1 fruit fly cellular context compared by ENCODE assay signal in genomic region chrX:6624006-6624745, dm6.
TF ChIP-seq lines count a peak whose summit lies in the region.

No protein-coding gene starts in this region.

TF ChIP-seq in whole organism, embryonic, 481 proteins besides CTCF, POLR2A, EP300 and RAD21 (continued from another document and continues in another):
- TF ChIP-seq CG10267 (tag; optimal IDR thresholded peaks at IDR 0.05; lab: Kevin White, UChicago) = peak; percentile 29
- TF ChIP-seq HLH3B (GFP tag; IDR thresholded peaks at IDR 0.05; lab: Robert Waterston, UW) = peak; percentile 33; the same call in 1 of the 2 replicates
- no peak for TF ChIP-seq ttk (GFP tag; IDR thresholded peaks at IDR 0.05; lab: Robert Waterston, UW)
- TF ChIP-seq Ets65A (GFP tag; lab: Kevin White, UChicago) = peak; percentile 37
- TF ChIP-seq CoRest (tag; optimal IDR thresholded peaks at IDR 0.05; lab: Kevin White, UChicago) = peak; percentile 20
- no peak for TF ChIP-seq dati (GFP tag; IDR thresholded peaks at IDR 0.05; lab: Robert Waterston, UW)
- peak; percentile 47 for TF ChIP-seq phol (tag; optimal IDR thresholded peaks at IDR 0.05; lab: Kevin White, UChicago)
- peak; percentile 42 for TF ChIP-seq slbo (GFP tag; IDR thresholded peaks at IDR 0.05; lab: Robert Waterston, UW)
- TF ChIP-seq Opbp (GFP tag; IDR thresholded peaks at IDR 0.05; lab: Robert Waterston, UW; ENCODE audit: partially characterized antibody) = no peak
- TF ChIP-seq CG5953 (GFP tag; IDR thresholded peaks at IDR 0.05; lab: Robert Waterston, UW) = no peak
- TF ChIP-seq CG1792 (GFP tag; optimal IDR thresholded peaks at IDR 0.05; lab: Kevin White, UChicago) = no peak
- TF ChIP-seq sc (optimal IDR thresholded peaks at IDR 0.05; lab: Kevin White, UChicago) = no peak
- peak; percentile 5 for TF ChIP-seq sc (GFP tag; optimal IDR thresholded peaks at IDR 0.05; lab: Kevin White, UChicago)
- TF ChIP-seq CG32532 (GFP tag; IDR thresholded peaks at IDR 0.05; lab: Robert Waterston, UW) = peak; percentile 39; the same call in 1 of the 2 replicates
- TF ChIP-seq Drgx (GFP tag; IDR thresholded peaks at IDR 0.05; lab: Robert Waterston, UW) = peak; percentile 46; the same call in 1 of the 2 replicates
- TF ChIP-seq CG14710 (tag; optimal IDR thresholded peaks at IDR 0.05; lab: Kevin White, UChicago) = peak; percentile 45
- peak; percentile 30 for TF ChIP-seq CG8388 (GFP tag; optimal IDR thresholded peaks at IDR 0.05; lab: Kevin White, UChicago)
- TF ChIP-seq row (GFP tag; IDR thresholded peaks at IDR 0.05; lab: Robert Waterston, UW) = peak; percentile 62
- TF ChIP-seq CG12104 (GFP tag; optimal IDR thresholded peaks at IDR 0.05; lab: Kevin White, UChicago) = no peak
- TF ChIP-seq E2f2 (GFP tag; IDR thresholded peaks at IDR 0.05; lab: Robert Waterston, UW) = no peak
- 0 out of 2 replicates have a peak, but pooled peaks have one; percentile 7 for TF ChIP-seq CG8765 (GFP tag; IDR thresholded peaks at IDR 0.05; lab: Robert Waterston, UW)
- TF ChIP-seq lmd (GFP tag; IDR thresholded peaks at IDR 0.05; lab: Robert Waterston, UW) = peak; percentile 34; the same call in 1 of the 2 replicates
- TF ChIP-seq Gug (GFP tag; IDR thresholded peaks at IDR 0.05; lab: Robert Waterston, UW) = peak; percentile 32; the same call in 1 of the 4 replicates
- TF ChIP-seq lbe (GFP tag; optimal IDR thresholded peaks at IDR 0.05; lab: Kevin White, UChicago) = peak; percentile 57
- TF ChIP-seq klu (GFP tag; IDR thresholded peaks at IDR 0.05; lab: Robert Waterston, UW) = no peak
- TF ChIP-seq B-H1 (GFP tag; IDR thresholded peaks at IDR 0.05; lab: Robert Waterston, UW) = no peak
- TF ChIP-seq CG6254 (GFP tag; optimal IDR thresholded peaks at IDR 0.05; lab: Kevin White, UChicago) = peak; percentile 2
- TF ChIP-seq corto (GFP tag; optimal IDR thresholded peaks at IDR 0.05; lab: Kevin White, UChicago) = peak; percentile 67
- TF ChIP-seq CG2875 (GFP tag; optimal IDR thresholded peaks at IDR 0.05; lab: Kevin White, UChicago) = no peak
- no peak for TF ChIP-seq onecut (GFP tag; IDR thresholded peaks at IDR 0.05; lab: Robert Waterston, UW)
- TF ChIP-seq CG1233 (GFP tag; optimal IDR thresholded peaks at IDR 0.05; lab: Kevin White, UChicago) = no peak
- TF ChIP-seq Ets97D (GFP tag; optimal IDR thresholded peaks at IDR 0.05; lab: Kevin White, UChicago) = no peak
- TF ChIP-seq CG18476 (GFP tag; optimal IDR thresholded peaks at IDR 0.05; lab: Kevin White, UChicago) = no peak
- peak; percentile 33; the same call in 1 of the 2 replicates for TF ChIP-seq CG31441 (GFP tag; IDR thresholded peaks at IDR 0.05; lab: Robert Waterston, UW)
- 0 out of 3 replicates have a peak, but pooled peaks have one; percentile 47 for TF ChIP-seq ci (GFP tag; IDR thresholded peaks at IDR 0.05; lab: Robert Waterston, UW)
- peak; percentile 31 for TF ChIP-seq PHDP (tag; optimal IDR thresholded peaks at IDR 0.05; lab: Kevin White, UChicago)
- TF ChIP-seq ham (GFP tag; IDR thresholded peaks at IDR 0.05; lab: Robert Waterston, UW) = no peak
- peak in 1 of 2 experiments; percentile 19 for TF ChIP-seq Trl (optimal IDR thresholded peaks at IDR 0.05; lab: Kevin White, UChicago)
- TF ChIP-seq Trl (GFP tag; optimal IDR thresholded peaks at IDR 0.05; lab: Kevin White, UChicago) = no peak
- TF ChIP-seq CG15601 (tag; optimal IDR thresholded peaks at IDR 0.05; lab: Kevin White, UChicago) = peak; percentile 30
- no peak for TF ChIP-seq CG12744 (GFP tag; optimal IDR thresholded peaks at IDR 0.05; lab: Kevin White, UChicago)
- peak; percentile 27 for TF ChIP-seq CG13424 (tag; optimal IDR thresholded peaks at IDR 0.05; lab: Kevin White, UChicago)
- no peak for TF ChIP-seq Mrtf (GFP tag; IDR thresholded peaks at IDR 0.05; lab: Robert Waterston, UW)
- peak; percentile 34; the same call in 1 of the 2 replicates for TF ChIP-seq esg (GFP tag; conservative IDR thresholded peaks at IDR 0.05; lab: Robert Waterston, UW)
- peak; percentile 27; the same call in 1 of the 2 replicates for TF ChIP-seq CG4404 (GFP tag; IDR thresholded peaks at IDR 0.05; lab: Robert Waterston, UW)
- no peak for TF ChIP-seq Hr39 (optimal IDR thresholded peaks at IDR 0.05; lab: Kevin White, UChicago)
- 0 out of 2 replicates have a peak, but pooled peaks have one; percentile 23 for TF ChIP-seq Rx (GFP tag; IDR thresholded peaks at IDR 0.05; lab: Robert Waterston, UW)
- no peak for TF ChIP-seq CG32772 (GFP tag; IDR thresholded peaks at IDR 0.05; lab: Robert Waterston, UW)
- TF ChIP-seq CG14667 (GFP tag; IDR thresholded peaks at IDR 0.05; lab: Robert Waterston, UW) = no peak
- no peak for TF ChIP-seq odd (GFP tag; optimal IDR thresholded peaks at IDR 0.05; lab: Kevin White, UChicago)
- peak; percentile 60 for TF ChIP-seq dmrt11E (tag; optimal IDR thresholded peaks at IDR 0.05; lab: Kevin White, UChicago)
- TF ChIP-seq Taf1 (GFP tag; IDR thresholded peaks at IDR 0.05; lab: Robert Waterston, UW) = no peak
- no peak for TF ChIP-seq psq (GFP tag; optimal IDR thresholded peaks at IDR 0.05; lab: Kevin White, UChicago)
- no peak for TF ChIP-seq inv (GFP tag; IDR thresholded peaks at IDR 0.05; lab: Robert Waterston, UW; ENCODE audit: partially characterized antibody)
- peak; percentile 47; the same call in 1 of the 2 replicates for TF ChIP-seq peb (GFP tag; IDR thresholded peaks at IDR 0.05; lab: Robert Waterston, UW)
- TF ChIP-seq CG14441 (GFP tag; IDR thresholded peaks at IDR 0.05; lab: Robert Waterston, UW) = no peak
- no peak for TF ChIP-seq CG2120 (GFP tag; optimal IDR thresholded peaks at IDR 0.05; lab: Kevin White, UChicago)
- TF ChIP-seq tll (GFP tag; optimal IDR thresholded peaks at IDR 0.05; lab: Kevin White, UChicago) = no peak
- TF ChIP-seq Chrac-16 (GFP tag; optimal IDR thresholded peaks at IDR 0.05; lab: Kevin White, UChicago) = peak; percentile 31
- TF ChIP-seq CG8924 (tag; optimal IDR thresholded peaks at IDR 0.05; lab: Kevin White, UChicago) = peak; percentile 4
- peak; percentile 40; the same call in 2 of the 3 replicates for TF ChIP-seq croc (GFP tag; conservative IDR thresholded peaks at IDR 0.05; lab: Robert Waterston, UW)
- no peak for TF ChIP-seq Antp (GFP tag; optimal IDR thresholded peaks at IDR 0.05; lab: Kevin White, UChicago)
- no peak for TF ChIP-seq ac (GFP tag; optimal IDR thresholded peaks at IDR 0.05; lab: Kevin White, UChicago)
- TF ChIP-seq sens (GFP tag; lab: Kevin White, UChicago) = peak; percentile 71
- 0 out of 2 replicates have a peak, but pooled peaks have one; percentile 38 for TF ChIP-seq CG9932 (GFP tag; IDR thresholded peaks at IDR 0.05; lab: Robert Waterston, UW)
- no peak for TF ChIP-seq Dref (GFP tag; IDR thresholded peaks at IDR 0.05; lab: Robert Waterston, UW)
- no peak for TF ChIP-seq lab (GFP tag; optimal IDR thresholded peaks at IDR 0.05; lab: Kevin White, UChicago)
- no peak for TF ChIP-seq unc-4 (GFP tag; IDR thresholded peaks at IDR 0.05; lab: Robert Waterston, UW; ENCODE audit: partially characterized antibody)
- TF ChIP-seq grau (tag; optimal IDR thresholded peaks at IDR 0.05; lab: Kevin White, UChicago) = peak; percentile 87
- TF ChIP-seq CG6689 (GFP tag; IDR thresholded peaks at IDR 0.05; lab: Robert Waterston, UW) = peak; percentile 51
- peak; percentile 55; the same call in 1 of the 2 replicates for TF ChIP-seq vvl (GFP tag; IDR thresholded peaks at IDR 0.05; lab: Robert Waterston, UW)
- TF ChIP-seq dysf (GFP tag; IDR thresholded peaks at IDR 0.05; lab: Robert Waterston, UW) = 0 out of 3 replicates have a peak, but pooled peaks have one; percentile 51
- TF ChIP-seq bowl (GFP tag; IDR thresholded peaks at IDR 0.05; lab: Robert Waterston, UW) = no peak
- TF ChIP-seq chm (GFP tag; IDR thresholded peaks at IDR 0.05; lab: Robert Waterston, UW) = no peak
- no peak for TF ChIP-seq CG15011 (GFP tag; optimal IDR thresholded peaks at IDR 0.05; lab: Kevin White, UChicago)
- TF ChIP-seq Eip74EF (GFP tag; optimal IDR thresholded peaks at IDR 0.05; lab: Kevin White, UChicago) = peak in 1 of 2 experiments; percentile 4
- TF ChIP-seq CG14050 (GFP tag; IDR thresholded peaks at IDR 0.05; lab: Robert Waterston, UW) = no peak
- peak; percentile 20 for TF ChIP-seq CG12391 (tag; optimal IDR thresholded peaks at IDR 0.05; lab: Kevin White, UChicago)
- no peak for TF ChIP-seq CG10321 (GFP tag; IDR thresholded peaks at IDR 0.05; lab: Robert Waterston, UW)
- no peak for TF ChIP-seq fd64A (GFP tag; optimal IDR thresholded peaks at IDR 0.05; lab: Kevin White, UChicago)
- no peak for TF ChIP-seq Hmx (GFP tag; optimal IDR thresholded peaks at IDR 0.05; lab: Kevin White, UChicago)
- no peak for TF ChIP-seq CG9437 (GFP tag; optimal IDR thresholded peaks at IDR 0.05; lab: Kevin White, UChicago)
- TF ChIP-seq HHEX (GFP tag; optimal IDR thresholded peaks at IDR 0.05; lab: Kevin White, UChicago) = no peak
- no peak for TF ChIP-seq sd (tag; optimal IDR thresholded peaks at IDR 0.05; lab: Kevin White, UChicago)
- TF ChIP-seq Rfx (GFP tag; IDR thresholded peaks at IDR 0.05; lab: Robert Waterston, UW) = peak; percentile 56; the same call in 1 of the 2 replicates
- no peak for TF ChIP-seq CG17328 (GFP tag; IDR thresholded peaks at IDR 0.05; lab: Robert Waterston, UW)
- TF ChIP-seq CG11093 (GFP tag; IDR thresholded peaks at IDR 0.05; lab: Robert Waterston, UW) = no peak
- TF ChIP-seq fd96Cb (tag; optimal IDR thresholded peaks at IDR 0.05; lab: Kevin White, UChicago) = peak; percentile 20
- TF ChIP-seq p53 (GFP tag; optimal IDR thresholded peaks at IDR 0.05; lab: Kevin White, UChicago) = no peak
- peak in 1 of 3 experiments; percentile 54 for TF ChIP-seq lola (GFP tag; optimal IDR thresholded peaks at IDR 0.05; lab: Kevin White, UChicago)
- peak; percentile 18 for TF ChIP-seq CG9727 (GFP tag; optimal IDR thresholded peaks at IDR 0.05; lab: Kevin White, UChicago)
- TF ChIP-seq repo (GFP tag; optimal IDR thresholded peaks at IDR 0.05; lab: Kevin White, UChicago) = no peak
- no peak for TF ChIP-seq CG7556 (GFP tag; optimal IDR thresholded peaks at IDR 0.05; lab: Kevin White, UChicago)
- TF ChIP-seq CG8359 (GFP tag; optimal IDR thresholded peaks at IDR 0.05; lab: Kevin White, UChicago; ENCODE audit: borderline replicate concordance) = no peak
- no peak for TF ChIP-seq CG16813 (GFP tag; IDR thresholded peaks at IDR 0.05; lab: Robert Waterston, UW; ENCODE audit: partially characterized antibody)
- no peak for TF ChIP-seq CrebB (tag; optimal IDR thresholded peaks at IDR 0.05; lab: Kevin White, UChicago)
- no peak for TF ChIP-seq pan (optimal IDR thresholded peaks at IDR 0.05; lab: Kevin White, UChicago)
- TF ChIP-seq pan (GFP tag; optimal IDR thresholded peaks at IDR 0.05 in 1 of 2, IDR thresholded peaks at IDR 0.05 in 1 of 2) = peak in 1 of 2 experiments; percentile 38
- peak in 1 of 2 experiments; percentile 50 for TF ChIP-seq Hr78 (GFP tag; optimal IDR thresholded peaks at IDR 0.05; lab: Kevin White, UChicago)
- TF ChIP-seq ind (GFP tag; optimal IDR thresholded peaks at IDR 0.05; lab: Kevin White, UChicago) = peak; percentile 4
- TF ChIP-seq otp (GFP tag; IDR thresholded peaks at IDR 0.05; lab: Robert Waterston, UW) = peak; percentile 31; the same call in 1 of the 3 replicates
- TF ChIP-seq CG15269 (tag; optimal IDR thresholded peaks at IDR 0.05; lab: Kevin White, UChicago) = peak; percentile 15
- peak; percentile 6 for TF ChIP-seq ATbp (GFP tag; optimal IDR thresholded peaks at IDR 0.05; lab: Kevin White, UChicago)
- no peak for TF ChIP-seq CG18764 (GFP tag; optimal IDR thresholded peaks at IDR 0.05; lab: Kevin White, UChicago)
- TF ChIP-seq CG17829 (tag; optimal IDR thresholded peaks at IDR 0.05; lab: Kevin White, UChicago) = peak; percentile 0
- TF ChIP-seq dimm (GFP tag; IDR thresholded peaks at IDR 0.05; lab: Robert Waterston, UW) = peak; percentile 11; the same call in 1 of the 2 replicates
- TF ChIP-seq CG1832 (GFP tag; optimal IDR thresholded peaks at IDR 0.05; lab: Kevin White, UChicago) = peak; percentile 39
- peak; percentile 29 for TF ChIP-seq CG4820 (GFP tag; optimal IDR thresholded peaks at IDR 0.05; lab: Kevin White, UChicago)
- TF ChIP-seq CG12769 (tag; optimal IDR thresholded peaks at IDR 0.05; lab: Kevin White, UChicago) = no peak
- TF ChIP-seq nmo (GFP tag; optimal IDR thresholded peaks at IDR 0.05; lab: Kevin White, UChicago) = peak; percentile 69
- TF ChIP-seq CG18262 (tag; optimal IDR thresholded peaks at IDR 0.05; lab: Kevin White, UChicago) = peak; percentile 49
- TF ChIP-seq CG1603 (tag; optimal IDR thresholded peaks at IDR 0.05; lab: Kevin White, UChicago) = no peak
- no peak for TF ChIP-seq jing (GFP tag; optimal IDR thresholded peaks at IDR 0.05; lab: Kevin White, UChicago)
- peak; percentile 33; the same call in 1 of the 3 replicates for TF ChIP-seq tgo (GFP tag; IDR thresholded peaks at IDR 0.05; lab: Robert Waterston, UW)
- TF ChIP-seq Ptx1 (GFP tag; IDR thresholded peaks at IDR 0.05; lab: Robert Waterston, UW) = peak; percentile 29; the same call in 1 of the 2 replicates
- peak; percentile 4 for TF ChIP-seq CG16815 (GFP tag; optimal IDR thresholded peaks at IDR 0.05; lab: Kevin White, UChicago)
- peak; percentile 39 for TF ChIP-seq kni (GFP tag; optimal IDR thresholded peaks at IDR 0.05; lab: Kevin White, UChicago)
- peak; percentile 62 for TF ChIP-seq gem (tag; optimal IDR thresholded peaks at IDR 0.05; lab: Kevin White, UChicago)
- no peak for TF ChIP-seq CG2199 (GFP tag; IDR thresholded peaks at IDR 0.05; lab: Robert Waterston, UW)
- no peak for TF ChIP-seq Hr51 (GFP tag; optimal IDR thresholded peaks at IDR 0.05; lab: Kevin White, UChicago)
- TF ChIP-seq unpg (GFP tag; optimal IDR thresholded peaks at IDR 0.05; lab: Kevin White, UChicago) = peak; percentile 32
- TF ChIP-seq CG5180 (GFP tag; optimal IDR thresholded peaks at IDR 0.05; lab: Kevin White, UChicago) = no peak
- TF ChIP-seq CG12155 (GFP tag; optimal IDR thresholded peaks at IDR 0.05; lab: Kevin White, UChicago) = no peak
- no peak for TF ChIP-seq CG10543 (GFP tag; optimal IDR thresholded peaks at IDR 0.05; lab: Kevin White, UChicago)
- TF ChIP-seq CG2889 (GFP tag; IDR thresholded peaks at IDR 0.05; lab: Robert Waterston, UW) = no peak
- TF ChIP-seq CG3407 (GFP tag; optimal IDR thresholded peaks at IDR 0.05; lab: Kevin White, UChicago) = no peak
- TF ChIP-seq CG18619 (GFP tag; optimal IDR thresholded peaks at IDR 0.05; lab: Kevin White, UChicago) = no peak
- TF ChIP-seq ase (GFP tag; IDR thresholded peaks at IDR 0.05; lab: Robert Waterston, UW) = no peak
- TF ChIP-seq Spps (tag; optimal IDR thresholded peaks at IDR 0.05; lab: Kevin White, UChicago) = peak; percentile 39
- no peak for TF ChIP-seq lilli (GFP tag; optimal IDR thresholded peaks at IDR 0.05; lab: Kevin White, UChicago)
- TF ChIP-seq br (optimal IDR thresholded peaks at IDR 0.05; lab: Kevin White, UChicago) = no peak
- no peak for TF ChIP-seq CG1529 (GFP tag; optimal IDR thresholded peaks at IDR 0.05; lab: Kevin White, UChicago)
